Worm (Caenorhabditis elegans) whole organism, early embryonic: ENCODE measurements around the gene mcm-7.

Experiments used
- F13C5.2 ChIP-seq: sonication (generic microtip); optimal IDR thresholded peaks from 2 replicates; lab custom pipeline; 2017; ENCODE audit warnings: mild to moderate bottlenecking, missing genetic modification characterization, inconsistent platforms, missing compliant biosample characterization
- ama-1 ChIP-seq: fragments of 150-350 bp; optimal IDR thresholded peaks from 2 replicates; lab custom pipeline; 2014
- flt-1 ChIP-seq: fragments of 200-800 bp; sonication (Bioruptor generic); IDR thresholded peaks from 2 replicates; pipeline ENCODE4 v1.3.6; 2022; ENCODE audit warnings: missing genetic modification characterization, missing compliant biosample characterization
- sea-1 ChIP-seq: fragments of 200-800 bp; sonication (Bioruptor generic); conservative IDR thresholded peaks from 2 replicates; pipeline ENCODE4 v1.3.6; 2022; ENCODE audit warnings: missing genetic modification characterization, missing compliant biosample characterization
- tra-4 ChIP-seq: sonication (generic microtip); optimal IDR thresholded peaks from 2 replicates; lab custom pipeline; 2017; ENCODE audit warnings: missing genetic modification characterization, missing compliant biosample characterization

- TF ChIP-seq tra-4 (tag; lab: Kevin White, UChicago) (no peak), ama-1 (lab: Kevin White, UChicago) (no peak), F13C5.2 (tag; lab: Kevin White, UChicago) (no peak), sea-1 (no peak), flt-1 (no peak)
Observed at ce11 chrV:4345714-4346113, 1.3 kb upstream of the mcm-7 start, which contains the start of gene figl-1.
